Fruit fly (Drosophila melanogaster): ENCODE measurements around the gene Caf1-55.
A peak's percentile ranks its signal among the peaks of the same experiment; 100 is the strongest.

Caf1-55 gene

dm6 chr3R:15268856-15269255, 43.5 kb downstream of the Caf1-55 start:
- TF ChIP-seq CG15336 (GFP tag; IDR thresholded peaks at IDR 0.05) (no peak), CG1621 (tag; optimal IDR thresholded peaks at IDR 0.05) (no peak), CG3032 (tag; optimal IDR thresholded peaks at IDR 0.05) (no peak), Eip78C (GFP tag) (no peak), CG11294 (GFP tag; IDR thresholded peaks at IDR 0.05) (no peak), Blimp-1 (GFP tag; optimal IDR thresholded peaks at IDR 0.05) (no peak), Sox102F (GFP tag; optimal IDR thresholded peaks at IDR 0.05) (no peak), Gug (GFP tag; IDR thresholded peaks at IDR 0.05) (no peak), Eip93F (GFP tag; optimal IDR thresholded peaks at IDR 0.05) (no peak), Ets21C (GFP tag; optimal IDR thresholded peaks at IDR 0.05) (no peak), CG8319 (GFP tag; optimal IDR thresholded peaks at IDR 0.05) (no peak), achi (GFP tag; optimal IDR thresholded peaks at IDR 0.05) (no peak), CG8119 (GFP tag; IDR thresholded peaks at IDR 0.05) (no peak), Smox (GFP tag; optimal IDR thresholded peaks at IDR 0.05) (no peak), acj6 (GFP tag; optimal IDR thresholded peaks at IDR 0.05) (no peak)

DNA sequence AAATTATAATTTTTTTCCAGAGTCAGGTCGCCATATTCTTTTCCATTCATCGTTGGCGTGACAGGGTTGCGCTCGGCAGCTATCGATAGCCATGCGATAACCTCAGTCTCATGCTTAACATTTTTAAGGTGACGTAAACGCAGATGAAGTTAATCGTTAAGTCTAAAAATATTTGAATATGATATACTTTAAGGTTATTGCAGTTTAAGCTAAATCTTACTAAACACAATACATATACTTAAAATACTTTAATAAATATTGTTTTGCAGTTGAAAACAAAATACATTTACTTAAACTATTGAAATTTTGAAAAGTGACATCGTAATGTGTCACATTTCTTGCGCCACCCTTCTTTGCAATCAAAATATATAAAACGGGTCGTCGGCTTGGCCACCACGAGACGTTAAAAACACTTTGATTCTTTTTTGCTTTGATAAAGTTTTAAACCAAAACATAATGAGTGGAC, 49.8 kb downstream of the Caf1-55 start, which contains the start of the genes Cp190 and CG4338:
Gene Cp190 (minus strand): TSS at position 84 of the 466 bp plus-strand sequence.
Gene CG4338 (plus strand): TSS at position 365 of the 466 bp plus-strand sequence.
- TF ChIP-seq CG6276 (GFP tag; optimal IDR thresholded peaks at IDR 0.05) (no peak), CG4318 (GFP tag; optimal IDR thresholded peaks at IDR 0.05) (no peak), CG8632 (GFP tag; optimal IDR thresholded peaks at IDR 0.05) (peak; percentile 97), OdsH (GFP tag; optimal IDR thresholded peaks at IDR 0.05) (peak; percentile 98), CG11294 (GFP tag; IDR thresholded peaks at IDR 0.05) (peak; percentile 95), svp (GFP tag) (peak; percentile 99), topi (GFP tag; optimal IDR thresholded peaks at IDR 0.05) (peak; percentile 97), CG32006 (GFP tag; optimal IDR thresholded peaks at IDR 0.05) (peak; percentile 98), CG3919 (GFP tag; optimal IDR thresholded peaks at IDR 0.05) (peak; percentile 98), Hr39 (GFP tag; optimal IDR thresholded peaks at IDR 0.05) (peak; percentile 93), CG31627 (GFP tag; optimal IDR thresholded peaks at IDR 0.05) (peak; percentile 97), achi (GFP tag; optimal IDR thresholded peaks at IDR 0.05) (peak; percentile 98), Met (GFP tag; optimal IDR thresholded peaks at IDR 0.05) (peak; percentile 96), CG34406 (GFP tag; optimal IDR thresholded peaks at IDR 0.05) (peak; percentile 97), esn (GFP tag; optimal IDR thresholded peaks at IDR 0.05) (peak; percentile 98), fd85E (GFP tag; optimal IDR thresholded peaks at IDR 0.05) (no peak), Eip75B (GFP tag; optimal IDR thresholded peaks at IDR 0.05) (peak; percentile 96), acj6 (GFP tag; optimal IDR thresholded peaks at IDR 0.05) (peak; percentile 97), fkh (GFP tag; optimal IDR thresholded peaks at IDR 0.05) (no peak), Sox14 (GFP tag; optimal IDR thresholded peaks at IDR 0.05) (peak; percentile 97), CG6808 (GFP tag; optimal IDR thresholded peaks at IDR 0.05) (peak; percentile 98), dsx (GFP tag; optimal IDR thresholded peaks at IDR 0.05; ENCODE audit: poor library complexity, severe bottlenecking) (peak; percentile 97), Lpt (GFP tag; optimal IDR thresholded peaks at IDR 0.05) (peak; percentile 95), CG6854 (GFP tag; optimal IDR thresholded peaks at IDR 0.05) (peak; percentile 94), CG9139 (GFP tag; optimal IDR thresholded peaks at IDR 0.05) (no peak), CG16779 (tag; optimal IDR thresholded peaks at IDR 0.05) (no peak), Ets21C (GFP tag; optimal IDR thresholded peaks at IDR 0.05) (peak; percentile 94), CG7368 (GFP tag; optimal IDR thresholded peaks at IDR 0.05) (peak; percentile 96), Ets96B (tag; optimal IDR thresholded peaks at IDR 0.05) (peak; percentile 98), Hr38 (GFP tag; optimal IDR thresholded peaks at IDR 0.05) (no peak), ss (GFP tag; optimal IDR thresholded peaks at IDR 0.05) (peak in 1 of 2 experiments; percentile 97), net (GFP tag; optimal IDR thresholded peaks at IDR 0.05) (peak; percentile 96), Gug (GFP tag; IDR thresholded peaks at IDR 0.05) (peak; percentile 94), Blimp-1 (GFP tag; optimal IDR thresholded peaks at IDR 0.05) (peak; percentile 93), CG6792 (GFP tag; optimal IDR thresholded peaks at IDR 0.05) (peak; percentile 96), Sox102F (GFP tag; optimal IDR thresholded peaks at IDR 0.05) (peak; percentile 79), Hr4 (GFP tag; optimal IDR thresholded peaks at IDR 0.05) (peak; percentile 98), salr (GFP tag; optimal IDR thresholded peaks at IDR 0.05) (peak; percentile 28 to 92), CG3032 (tag; optimal IDR thresholded peaks at IDR 0.05) (peak; percentile 99), Smox (GFP tag; optimal IDR thresholded peaks at IDR 0.05) (peak; percentile 97), lz (GFP tag; optimal IDR thresholded peaks at IDR 0.05) (peak; percentile 97), CG10669 (GFP tag; optimal IDR thresholded peaks at IDR 0.05) (peak; percentile 98), cyc (GFP tag; optimal IDR thresholded peaks at IDR 0.05) (peak; percentile 97)

Data from whole organism, prepupa.